Worm (Caenorhabditis elegans) whole organism, late embryonic: ENCODE results near the gene hpr-9.

Source experiments
- C08G9.2 ChIP-seq: sonication (generic microtip); optimal IDR thresholded peaks from 2 replicates; lab custom pipeline; 2016; ENCODE audit warnings: mild to moderate bottlenecking, missing genetic modification characterization, moderate library complexity, missing compliant biosample characterization
- C38D4.7 ChIP-seq: fragments of 200-800 bp; sonication (Bioruptor generic); optimal IDR thresholded peaks from 2 replicates; lab custom pipeline; 2018; ENCODE audit warnings: mild to moderate bottlenecking, missing genetic modification characterization, moderate library complexity, missing compliant biosample characterization
- F13H6.1 ChIP-seq: sonication (generic microtip); optimal IDR thresholded peaks from 2 replicates; lab custom pipeline; 2016; ENCODE audit warnings: missing genetic modification characterization, missing compliant biosample characterization
- ama-1 ChIP-seq: fragments of 150-350 bp; optimal IDR thresholded peaks from 2 replicates; lab custom pipeline; 2014
- fkh-10 ChIP-seq: fragments of 150-350 bp; optimal IDR thresholded peaks from 2 replicates; lab custom pipeline; 2014; ENCODE audit warnings: missing biosample characterization, missing genetic modification reagents, missing genetic modification characterization
- fkh-6 ChIP-seq: sonication (generic microtip); optimal IDR thresholded peaks from 2 replicates; lab custom pipeline; 2016; ENCODE audit warnings: missing genetic modification characterization, missing compliant biosample characterization
- hlh-6 ChIP-seq: sonication (generic microtip); optimal IDR thresholded peaks from 2 replicates; lab custom pipeline; 2016; ENCODE audit warnings: missing genotype, missing genetic modification characterization, missing compliant biosample characterization
- lim-6 ChIP-seq: sonication (generic microtip); optimal IDR thresholded peaks from 2 replicates; lab custom pipeline; 2016; ENCODE audit warnings: missing genetic modification characterization, missing compliant biosample characterization
- nfya-1 ChIP-seq: sonication (generic microtip); optimal IDR thresholded peaks from 2 replicates; lab custom pipeline; 2017; ENCODE audit warnings: missing genetic modification characterization, mild to moderate bottlenecking, missing compliant biosample characterization, antibody characterized with exemption, moderate library complexity
- pax-1 ChIP-seq: fragments of 150-350 bp; optimal IDR thresholded peaks from 2 replicates; lab custom pipeline; 2014; ENCODE audit warnings: missing biosample characterization, missing genetic modification characterization
- ref-2 ChIP-seq: sonication (generic microtip); optimal IDR thresholded peaks from 2 replicates; lab custom pipeline; 2016; ENCODE audit warnings: missing genetic modification characterization, missing compliant biosample characterization
- rnt-1 ChIP-seq: sonication (generic microtip); optimal IDR thresholded peaks from 2 replicates; lab custom pipeline; 2016; ENCODE audit warnings: missing genetic modification characterization, missing compliant biosample characterization

DNA sequence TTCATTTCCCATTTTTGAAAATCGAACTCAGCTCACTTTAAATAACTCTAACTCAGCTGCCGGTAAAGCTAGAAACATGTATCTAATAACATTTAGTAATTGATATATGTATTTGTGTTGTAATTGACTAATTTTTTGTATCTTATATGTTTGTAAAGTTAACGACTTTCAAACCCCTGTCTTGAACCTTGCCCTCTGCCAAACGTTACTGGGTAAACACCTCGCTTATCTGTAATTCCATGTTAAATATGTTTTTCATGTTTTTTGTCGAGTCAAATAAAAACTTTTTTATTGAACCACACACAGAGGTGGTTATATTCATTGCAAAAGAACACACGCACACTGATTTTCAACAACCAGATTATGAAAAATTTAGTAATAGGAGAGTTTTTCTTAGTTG is 8.4 kb downstream of the hpr-9 start:
- TF ChIP-seq F13H6.1 (no peak), C38D4.7 (GFP tag; lab: Kevin White, UChicago) (no peak), hlh-6 (tag; lab: Kevin White, UChicago) (no peak), fkh-10 (GFP tag; lab: Kevin White, UChicago) (no peak), lim-6 (tag; lab: Kevin White, UChicago) (no peak), ama-1 (lab: Kevin White, UChicago) (no peak), C08G9.2 (tag; lab: Kevin White, UChicago) (no peak), pax-1 (tag; lab: Kevin White, UChicago) (no peak), fkh-6 (tag; lab: Kevin White, UChicago) (no peak), rnt-1 (tag; lab: Kevin White, UChicago) (no peak), ref-2 (tag; lab: Kevin White, UChicago) (no peak), nfya-1 (no peak)
